Worm (Caenorhabditis elegans): ENCODE data around the gene cank-26.

Gene cank-26

ce11 chrII:3974953-3975352 lies at the start of gene cank-26:
Gene cank-26, minus strand, starts transcription at chrII:3975065.
- TF ChIP-seq daf-8 (GFP tag; IDR thresholded peaks at IDR 0.05), result no peak
- TF ChIP-seq nhr-28 (tag; optimal IDR thresholded peaks at IDR 0.05), result no peak
- no peak for TF ChIP-seq D1046.2 (GFP tag; IDR thresholded peaks at IDR 0.05)
- TF ChIP-seq aha-1 (tag), result peak; percentile 28
- peak in 1 of 2 experiments; percentile 31 for TF ChIP-seq unc-62 (GFP tag; optimal IDR thresholded peaks at IDR 0.05 in 1 of 2)
- TF ChIP-seq unc-62 (tag; optimal IDR thresholded peaks at IDR 0.05), result no peak
- no peak for TF ChIP-seq zfp-3 (GFP tag; conservative IDR thresholded peaks at IDR 0.05)
- no peak for TF ChIP-seq mxl-3 (GFP tag; optimal IDR thresholded peaks at IDR 0.05)

ce11 chrII:4018617-4019016 lies 43.8 kb upstream of the cank-26 start, which contains the start of gene K07D4.6:
Gene K07D4.6, minus strand, starts transcription at chrII:4018717.
- TF ChIP-seq nhr-77 (tag; optimal IDR thresholded peaks at IDR 0.05) (no peak), T26A8.4 (GFP tag; IDR thresholded peaks at IDR 0.05) (no peak), spr-1 (tag; optimal IDR thresholded peaks at IDR 0.05) (no peak), madf-5 (GFP tag; IDR thresholded peaks at IDR 0.05) (no peak), egl-43 (GFP tag; IDR thresholded peaks at IDR 0.05) (no peak)

ce11 chrII:4011518-4011917 lies 36.7 kb upstream of the cank-26 start:
- peak; percentile 7 for TF ChIP-seq pqm-1 (tag; optimal IDR thresholded peaks at IDR 0.05)
- TF ChIP-seq nhr-6 (tag; optimal IDR thresholded peaks at IDR 0.05), result no peak

- TF ChIP-seq tag-97 (GFP tag; IDR thresholded peaks at IDR 0.05) (no peak), Y5F2A.4 (GFP tag; optimal IDR thresholded peaks at IDR 0.05) (no peak), unc-62 (GFP tag; optimal IDR thresholded peaks at IDR 0.05 in 1 of 2) (peak in 1 of 2 experiments; percentile 44), unc-62 (tag; optimal IDR thresholded peaks at IDR 0.05) (no peak), set-16 (GFP tag; IDR thresholded peaks at IDR 0.05) (peak; percentile 79), hlh-30 (tag; optimal IDR thresholded peaks at IDR 0.05; ENCODE audit: insufficient read depth) (no peak)
Observed at ce11 chrII:4007972-4008371, 33.1 kb upstream of the cank-26 start.

- no peak for TF ChIP-seq nhr-111 (GFP tag; optimal IDR thresholded peaks at IDR 0.05)
- no peak for TF ChIP-seq zip-2 (tag; optimal IDR thresholded peaks at IDR 0.05)
- no peak for TF ChIP-seq F44E2.7 (GFP tag; IDR thresholded peaks at IDR 0.05)
- no peak for TF ChIP-seq egl-27 (tag; optimal IDR thresholded peaks at IDR 0.05)
- TF ChIP-seq mxl-2 (GFP tag; conservative IDR thresholded peaks at IDR 0.05), result no peak
- TF ChIP-seq saeg-2 (GFP tag; IDR thresholded peaks at IDR 0.05), result no peak
- no peak for TF ChIP-seq lim-7 (GFP tag; IDR thresholded peaks at IDR 0.05)
- TF ChIP-seq dmd-8 (GFP tag; IDR thresholded peaks at IDR 0.05), result 0 out of 2 replicates have a peak, but pooled peaks have one; percentile 2
- TF ChIP-seq duxl-1 (tag; optimal IDR thresholded peaks at IDR 0.05; ENCODE audit: poor library complexity), result no peak
Observed at ce11 chrII:4004614-4005013, 29.7 kb upstream of the cank-26 start, which contains the start of gene ephx-1. Gene ephx-1, plus strand, starts transcription at chrII:4004914.

ce11 chrII:4002134-4002533 lies 27.3 kb upstream of the cank-26 start:
- TF ChIP-seq zag-1 (tag; optimal IDR thresholded peaks at IDR 0.05), result no peak
- TF ChIP-seq nhr-11 (tag; optimal IDR thresholded peaks at IDR 0.05), result no peak
- peak in 1 of 2 experiments; percentile 46 for TF ChIP-seq unc-62 (GFP tag; optimal IDR thresholded peaks at IDR 0.05 in 1 of 2)
- TF ChIP-seq unc-62 (tag; optimal IDR thresholded peaks at IDR 0.05), result no peak
- TF ChIP-seq dmd-9 (GFP tag; IDR thresholded peaks at IDR 0.05), result no peak
- TF ChIP-seq daf-12 (tag; optimal IDR thresholded peaks at IDR 0.05), result no peak

- TF ChIP-seq R02D3.7 (tag; optimal IDR thresholded peaks at IDR 0.05) (no peak), vab-7 (GFP tag; IDR thresholded peaks at IDR 0.05) (no peak), Y48G9A.11 (GFP tag; IDR thresholded peaks at IDR 0.05) (no peak), hlh-11 (tag; optimal IDR thresholded peaks at IDR 0.05) (no peak), tag-97 (GFP tag; IDR thresholded peaks at IDR 0.05) (no peak), zag-1 (tag; optimal IDR thresholded peaks at IDR 0.05) (no peak), nhr-41 (GFP tag; IDR thresholded peaks at IDR 0.05) (no peak), lir-3 (tag; optimal IDR thresholded peaks at IDR 0.05) (no peak), unc-62 (GFP tag; optimal IDR thresholded peaks at IDR 0.05 in 1 of 2) (no peak), unc-62 (tag; optimal IDR thresholded peaks at IDR 0.05) (no peak), nhr-48 (tag; optimal IDR thresholded peaks at IDR 0.05) (no peak), arid-1 (GFP tag; conservative IDR thresholded peaks at IDR 0.05) (no peak), saeg-2 (GFP tag; IDR thresholded peaks at IDR 0.05) (no peak), dmd-9 (GFP tag; IDR thresholded peaks at IDR 0.05) (no peak), ceh-28 (tag; optimal IDR thresholded peaks at IDR 0.05) (no peak), lin-13 (GFP tag; optimal IDR thresholded peaks at IDR 0.05) (no peak)
Observed at ce11 chrII:4000430-4000829, 25.6 kb upstream of the cank-26 start.

Measured in whole organism, L4 larva.